Fruit fly (Drosophila melanogaster): ENCODE measurements around the gene Hibch.
A peak's percentile ranks its signal among the peaks of the same experiment; 100 is the strongest.

Hibch gene

dm6 chr3R:15369742-15370141, 12.7 kb downstream of the Hibch start, which contains the start of gene CG14868:
TSS of gene CG14868 (minus strand) at chr3R:15369945.
- TF ChIP-seq Pif1A (GFP tag; optimal IDR thresholded peaks at IDR 0.05), result no peak
- TF ChIP-seq CG17806 (tag; optimal IDR thresholded peaks at IDR 0.05), result no peak
- no peak for TF ChIP-seq EcR (GFP tag; optimal IDR thresholded peaks at IDR 0.05)
- no peak for TF ChIP-seq CG14655 (GFP tag; optimal IDR thresholded peaks at IDR 0.05)
- no peak for TF ChIP-seq CG4496 (GFP tag; IDR thresholded peaks at IDR 0.05)
- TF ChIP-seq gl (tag; optimal IDR thresholded peaks at IDR 0.05), result no peak
- TF ChIP-seq CG8301 (tag; optimal IDR thresholded peaks at IDR 0.05), result no peak
- TF ChIP-seq fd96Ca (GFP tag; IDR thresholded peaks at IDR 0.05), result no peak
- no peak for TF ChIP-seq Snoo (tag; optimal IDR thresholded peaks at IDR 0.05)
- no peak for TF ChIP-seq CG34367 (tag; optimal IDR thresholded peaks at IDR 0.05)
- TF ChIP-seq CG12605 (GFP tag; IDR thresholded peaks at IDR 0.05), result no peak
- no peak for TF ChIP-seq rn (GFP tag; IDR thresholded peaks at IDR 0.05)
- no peak for TF ChIP-seq CG13204 (GFP tag; optimal IDR thresholded peaks at IDR 0.05)
- no peak for TF ChIP-seq CG32121 (GFP tag; IDR thresholded peaks at IDR 0.05)
- TF ChIP-seq Ets98B (GFP tag; IDR thresholded peaks at IDR 0.05), result no peak
- TF ChIP-seq D1 (tag; optimal IDR thresholded peaks at IDR 0.05), result no peak
- TF ChIP-seq CG9948 (tag; optimal IDR thresholded peaks at IDR 0.05), result no peak

dm6 chr3R:15371833-15372232, 14.8 kb downstream of the Hibch start, which contains the start of the genes Ccm3 and CG6136:
TSS of gene Ccm3 (plus strand) at chr3R:15371957.
TSS of gene CG6136 (minus strand) at chr3R:15372212.
- TF ChIP-seq rn (GFP tag; IDR thresholded peaks at IDR 0.05), result no peak
- TF ChIP-seq Pif1A (GFP tag; optimal IDR thresholded peaks at IDR 0.05), result no peak
- TF ChIP-seq CG15710 (tag; optimal IDR thresholded peaks at IDR 0.05), result peak; percentile 13
- TF ChIP-seq D1 (tag; optimal IDR thresholded peaks at IDR 0.05), result no peak
- no peak for TF ChIP-seq CG17806 (tag; optimal IDR thresholded peaks at IDR 0.05)
- peak; percentile 45; the same call in 1 of the 3 replicates for TF ChIP-seq CG4496 (GFP tag; IDR thresholded peaks at IDR 0.05)
- no peak for TF ChIP-seq CG14655 (GFP tag; optimal IDR thresholded peaks at IDR 0.05)
- TF ChIP-seq CG13204 (GFP tag; optimal IDR thresholded peaks at IDR 0.05), result no peak
- no peak for TF ChIP-seq CG10348 (GFP tag; IDR thresholded peaks at IDR 0.05)
- 0 out of 2 replicates have a peak, but pooled peaks have one; percentile 25 for TF ChIP-seq CG32121 (GFP tag; IDR thresholded peaks at IDR 0.05)
- 0 out of 2 replicates have a peak, but pooled peaks have one; percentile 10 for TF ChIP-seq Ets98B (GFP tag; IDR thresholded peaks at IDR 0.05)
- no peak for TF ChIP-seq CG8301 (tag; optimal IDR thresholded peaks at IDR 0.05)
- no peak for TF ChIP-seq CG12605 (GFP tag; IDR thresholded peaks at IDR 0.05)
- no peak for TF ChIP-seq EcR (GFP tag; optimal IDR thresholded peaks at IDR 0.05)
- no peak for TF ChIP-seq gl (tag; optimal IDR thresholded peaks at IDR 0.05)
- no peak for TF ChIP-seq CG8159 (tag; optimal IDR thresholded peaks at IDR 0.05)
- TF ChIP-seq fd96Ca (GFP tag; IDR thresholded peaks at IDR 0.05), result no peak
- TF ChIP-seq CG9948 (tag; optimal IDR thresholded peaks at IDR 0.05), result no peak
- no peak for TF ChIP-seq CG34367 (tag; optimal IDR thresholded peaks at IDR 0.05)
- no peak for TF ChIP-seq Pif1B (GFP tag; optimal IDR thresholded peaks at IDR 0.05)
- peak; percentile 10 for TF ChIP-seq Snoo (tag; optimal IDR thresholded peaks at IDR 0.05)

dm6 chr3R:15374397-15374796, 17.4 kb downstream of the Hibch start, which contains the start of gene Rbp:
TSS of gene Rbp (plus strand) at chr3R:15374635.
- no peak for TF ChIP-seq Ets98B (GFP tag; IDR thresholded peaks at IDR 0.05)
- TF ChIP-seq CG32121 (GFP tag; IDR thresholded peaks at IDR 0.05), result no peak
- no peak for TF ChIP-seq CG14655 (GFP tag; optimal IDR thresholded peaks at IDR 0.05)
- TF ChIP-seq CG17806 (tag; optimal IDR thresholded peaks at IDR 0.05), result no peak
- TF ChIP-seq CG34367 (tag; optimal IDR thresholded peaks at IDR 0.05), result no peak
- TF ChIP-seq D1 (tag; optimal IDR thresholded peaks at IDR 0.05), result no peak
- TF ChIP-seq CG4496 (GFP tag; IDR thresholded peaks at IDR 0.05), result no peak
- no peak for TF ChIP-seq Pif1A (GFP tag; optimal IDR thresholded peaks at IDR 0.05)
- TF ChIP-seq fd96Ca (GFP tag; IDR thresholded peaks at IDR 0.05), result no peak
- TF ChIP-seq Snoo (tag; optimal IDR thresholded peaks at IDR 0.05), result no peak
- TF ChIP-seq CG10348 (GFP tag; IDR thresholded peaks at IDR 0.05), result no peak
- no peak for TF ChIP-seq CG9948 (tag; optimal IDR thresholded peaks at IDR 0.05)

dm6 chr3R:15375470-15375869, 18.4 kb downstream of the Hibch start:
- TF ChIP-seq CG4496 (GFP tag; IDR thresholded peaks at IDR 0.05), result no peak
- no peak for TF ChIP-seq CG15710 (tag; optimal IDR thresholded peaks at IDR 0.05)
- no peak for TF ChIP-seq fd96Ca (GFP tag; IDR thresholded peaks at IDR 0.05)
- TF ChIP-seq CG14655 (GFP tag; optimal IDR thresholded peaks at IDR 0.05), result no peak
- TF ChIP-seq CG32121 (GFP tag; IDR thresholded peaks at IDR 0.05), result no peak

- TF ChIP-seq CG10348 (GFP tag; IDR thresholded peaks at IDR 0.05) (no peak), CG8301 (tag; optimal IDR thresholded peaks at IDR 0.05) (no peak), CG13204 (GFP tag; optimal IDR thresholded peaks at IDR 0.05) (no peak), Pif1A (GFP tag; optimal IDR thresholded peaks at IDR 0.05) (no peak), CG12605 (GFP tag; IDR thresholded peaks at IDR 0.05) (peak; percentile 74), Ets98B (GFP tag; IDR thresholded peaks at IDR 0.05) (no peak), CG8159 (tag; optimal IDR thresholded peaks at IDR 0.05) (no peak)
These were observed 22.0 kb downstream of the Hibch start for dm6 chr3R:15379071-15379470.

dm6 chr3R:15382851-15383250, 25.8 kb downstream of the Hibch start, which contains the start of gene h-cup:
TSS of gene h-cup (minus strand) at chr3R:15382951.
- TF ChIP-seq CG8301 (tag; optimal IDR thresholded peaks at IDR 0.05), result no peak
- TF ChIP-seq Pif1B (GFP tag; optimal IDR thresholded peaks at IDR 0.05), result no peak
- TF ChIP-seq D1 (tag; optimal IDR thresholded peaks at IDR 0.05), result no peak
- TF ChIP-seq CG4496 (GFP tag; IDR thresholded peaks at IDR 0.05), result no peak
- no peak for TF ChIP-seq EcR (GFP tag; optimal IDR thresholded peaks at IDR 0.05)
- no peak for TF ChIP-seq CG12605 (GFP tag; IDR thresholded peaks at IDR 0.05)
- TF ChIP-seq CG10348 (GFP tag; IDR thresholded peaks at IDR 0.05), result no peak
- TF ChIP-seq CG17806 (tag; optimal IDR thresholded peaks at IDR 0.05), result no peak
- TF ChIP-seq Ets98B (GFP tag; IDR thresholded peaks at IDR 0.05), result no peak
